Worm (Caenorhabditis elegans): Measurements from ENCODE around the gene dhc-3.

DNA sequence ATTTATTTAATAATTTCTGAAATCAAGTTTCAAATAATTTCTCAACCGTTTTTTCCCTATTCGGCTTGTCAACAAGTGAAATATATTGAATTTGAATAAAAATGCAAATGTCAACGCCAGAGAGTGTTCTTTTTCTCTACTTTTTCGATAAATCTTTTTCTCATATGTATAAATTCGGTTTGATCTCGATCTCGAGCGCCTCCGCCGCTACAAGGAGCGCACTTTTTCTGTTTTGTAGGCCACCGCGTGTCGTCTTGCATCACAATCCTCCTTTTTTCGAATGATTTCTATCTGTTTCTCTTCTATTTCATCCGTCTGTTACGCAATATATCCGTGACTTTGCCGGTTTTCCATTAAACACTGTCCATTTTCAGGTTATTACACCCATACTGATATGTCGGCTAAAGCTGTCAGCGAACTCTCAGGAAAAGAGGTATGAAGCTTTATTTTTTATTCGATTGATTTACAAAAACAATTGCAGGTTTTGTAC is 22.6 kb upstream of the dhc-3 start, which contains the start of gene acly-2:
- TF ChIP-seq hmbx-1 (tag; optimal IDR thresholded peaks at IDR 0.05) (no peak), ama-1 (optimal IDR thresholded peaks at IDR 0.05) (no peak), scrt-1 (GFP tag; IDR thresholded peaks at IDR 0.05) (no peak), hnd-1 (tag; optimal IDR thresholded peaks at IDR 0.05) (no peak), hmg-4 (GFP tag; optimal IDR thresholded peaks at IDR 0.05) (no peak), tbx-37 (GFP tag; conservative IDR thresholded peaks at IDR 0.05) (no peak), flt-1 (GFP tag; IDR thresholded peaks at IDR 0.05) (no peak), ceh-13 (GFP tag; optimal IDR thresholded peaks at IDR 0.05) (no peak), B0310.2 (tag; optimal IDR thresholded peaks at IDR 0.05) (no peak), aly-1 (tag; optimal IDR thresholded peaks at IDR 0.05) (no peak), pes-1 (GFP tag; IDR thresholded peaks at IDR 0.05) (no peak), sea-1 (GFP tag; conservative IDR thresholded peaks at IDR 0.05) (no peak), F13C5.2 (tag; optimal IDR thresholded peaks at IDR 0.05) (no peak)

All from whole organism, early embryonic.